Fruit fly (Drosophila melanogaster) whole organism, adult: ENCODE measurements around the gene Nmdar2.

Experiments used
- CG33017 ChIP-seq: fragments of 200-800 bp; sonication (Bioruptor generic); optimal IDR thresholded peaks from 2 replicates; lab custom pipeline; 2018; ENCODE audit warnings: missing biosample characterization, mild to moderate bottlenecking, missing genetic modification characterization, moderate library complexity
- CG7045 ChIP-seq: fragments of 200-800 bp; sonication (Bioruptor generic); optimal IDR thresholded peaks from 2 replicates; lab custom pipeline; 2017; ENCODE audit warnings: missing biosample characterization, mild to moderate bottlenecking, missing genetic modification characterization
- CG7101 ChIP-seq: fragments of 200-800 bp; sonication (Bioruptor generic); optimal IDR thresholded peaks from 2 replicates; lab custom pipeline; 2018; ENCODE audit warnings: missing biosample characterization, mild to moderate bottlenecking, missing genetic modification characterization, moderate library complexity
- Crg-1 ChIP-seq: fragments of 200-800 bp; sonication (Bioruptor generic); optimal IDR thresholded peaks from 2 replicates; lab custom pipeline; 2016; ENCODE audit warnings: missing biosample characterization, missing genetic modification characterization
- bab1 ChIP-seq: fragments of 200-800 bp; sonication (Bioruptor generic); optimal IDR thresholded peaks from 3 replicates; lab custom pipeline; 2019; ENCODE audit warnings: missing biosample characterization, mild to moderate bottlenecking, missing genetic modification characterization, moderate library complexity
- cic ChIP-seq: fragments of 200-800 bp; sonication (Bioruptor generic); optimal IDR thresholded peaks from 2 replicates; lab custom pipeline; 2017; ENCODE audit warnings: missing biosample characterization, mild to moderate bottlenecking, missing genetic modification characterization, moderate library complexity
- kay ChIP-seq: fragments of 200-800 bp; sonication (Bioruptor generic); peaks from one replicate; lab custom pipeline; 2016; ENCODE audit warnings: missing biosample characterization, missing genetic modification characterization, borderline replicate concordance
- tj ChIP-seq: fragments of 200-800 bp; sonication (Bioruptor generic); optimal IDR thresholded peaks from 3 replicates; lab custom pipeline; 2017; ENCODE audit warnings: missing biosample characterization, mild to moderate bottlenecking, missing genetic modification characterization, moderate library complexity
- toe ChIP-seq: fragments of 200-800 bp; sonication (Bioruptor generic); optimal IDR thresholded peaks from 2 replicates; lab custom pipeline; 2016; ENCODE audit warnings: missing biosample characterization, missing genetic modification characterization

- no peak for TF ChIP-seq kay (GFP tag; lab: Kevin White, UChicago)
- peak; percentile 71 for TF ChIP-seq Crg-1
- peak; percentile 72 for TF ChIP-seq CG33017 (tag; lab: Kevin White, UChicago)
- TF ChIP-seq tj (GFP tag; lab: Kevin White, UChicago) = peak; percentile 62
- TF ChIP-seq toe (GFP tag; lab: Kevin White, UChicago) = no peak
- peak; percentile 92 for TF ChIP-seq bab1 (GFP tag; lab: Kevin White, UChicago)
- TF ChIP-seq CG7045 = peak; percentile 3
- peak; percentile 89 for TF ChIP-seq CG7101 (tag; lab: Kevin White, UChicago)
- peak; percentile 24 for TF ChIP-seq cic (GFP tag; lab: Kevin White, UChicago)
Measured at dm6 chrX:1482840-1483518, 24.6 kb downstream of the Nmdar2 start, which contains the start of the genes sta and inc.
